Worm (Caenorhabditis elegans) whole organism, L3 larva: ENCODE data around the gene F19B6.3.
"Not testable (repeated sequence)": the region's sequence is repeated elsewhere in the genome, so short reads cannot be mapped to it uniquely, and the experiment has no call there.

ENCODE experiments used
- R02D3.7 ChIP-seq: fragments of 150-350 bp; optimal IDR thresholded peaks from 2 replicates; lab custom pipeline; 2014; ENCODE audit warnings: missing biosample characterization, missing genetic modification characterization
- ZK546.5 ChIP-seq: sonication (generic microtip); optimal IDR thresholded peaks from 2 replicates; lab custom pipeline; 2017; ENCODE audit warnings: missing biosample characterization, missing genetic modification characterization
- aly-2 ChIP-seq: fragments of 150-350 bp; optimal IDR thresholded peaks from 2 replicates; lab custom pipeline; 2014; ENCODE audit warnings: missing biosample characterization, missing genetic modification characterization
- ama-1 ChIP-seq: fragments of 150-350 bp; optimal IDR thresholded peaks from 2 replicates; lab custom pipeline; 2018
- ceh-16 ChIP-seq: sonication (generic microtip); optimal IDR thresholded peaks from 2 replicates; lab custom pipeline; 2017; ENCODE audit warnings: missing biosample characterization, missing genetic modification characterization
- ceh-82 ChIP-seq: fragments of 150-350 bp; optimal IDR thresholded peaks from 2 replicates; lab custom pipeline; 2014; ENCODE audit warnings: missing biosample characterization, missing genetic modification characterization
- ceh-9 ChIP-seq: sonication (generic microtip); optimal IDR thresholded peaks from 2 replicates; lab custom pipeline; 2018; ENCODE audit warnings: missing biosample characterization, missing genetic modification characterization
- daf-12 ChIP-seq: fragments of 150-350 bp; optimal IDR thresholded peaks from 2 replicates; lab custom pipeline; 2014; ENCODE audit warnings: missing biosample characterization, missing genetic modification reagents, missing genetic modification characterization
- egl-5 ChIP-seq: fragments of 150-350 bp; optimal IDR thresholded peaks from 2 replicates; lab custom pipeline; 2017; ENCODE audit warnings: missing biosample characterization, missing genetic modification reagents, missing genetic modification characterization, inconsistent platforms
- elt-1 ChIP-seq: fragments of 150-350 bp; optimal IDR thresholded peaks from 2 replicates; lab custom pipeline; 2014; ENCODE audit warnings: missing biosample characterization, missing genetic modification characterization
- elt-2 ChIP-seq: sonication (generic microtip); optimal IDR thresholded peaks from 2 replicates; lab custom pipeline; 2016; ENCODE audit warnings: missing genetic modification reagents, mild to moderate bottlenecking, missing genetic modification characterization, missing compliant biosample characterization
- elt-3 ChIP-seq, 3 experiments: fragments of 150-350 bp in 1 of 3; sonication (generic microtip) in 2 of 3; optimal IDR thresholded peaks; 2 replicates in 2 of 3; 4 replicates in 1 of 3; lab custom pipeline; 2014 to 2017; ENCODE audit warnings: missing biosample characterization in 3 of 3, missing genetic modification characterization in 3 of 3
- eor-1 ChIP-seq, 2 experiments: fragments of 150-350 bp; optimal IDR thresholded peaks; 2 replicates each; lab custom pipeline; 2014 to 2018; ENCODE audit warnings: missing biosample characterization in 2 of 2, missing genetic modification characterization in 2 of 2
- fkh-10 ChIP-seq: sonication (generic microtip); optimal IDR thresholded peaks from 2 replicates; lab custom pipeline; 2017; ENCODE audit warnings: missing biosample characterization, missing genetic modification reagents, missing genetic modification characterization
- fos-1 ChIP-seq: fragments of 150-350 bp; optimal IDR thresholded peaks from 2 replicates; lab custom pipeline; 2014; ENCODE audit warnings: missing biosample characterization, missing genetic modification characterization
- hmg-11 ChIP-seq: sonication (generic microtip); optimal IDR thresholded peaks from 2 replicates; lab custom pipeline; 2016; ENCODE audit warnings: missing genetic modification characterization, missing compliant biosample characterization
- jun-1 ChIP-seq: fragments of 150-350 bp; optimal IDR thresholded peaks from 2 replicates; lab custom pipeline; 2014; ENCODE audit warnings: missing biosample characterization, missing genetic modification reagents, missing genetic modification characterization
- lin-15B ChIP-seq: fragments of 150-350 bp; optimal IDR thresholded peaks from 2 replicates; lab custom pipeline; 2014; ENCODE audit warnings: missing biosample characterization, missing genetic modification characterization
- lsy-12 ChIP-seq: sonication (generic microtip); optimal IDR thresholded peaks from 2 replicates; lab custom pipeline; 2016; ENCODE audit warnings: mild to moderate bottlenecking, missing genetic modification characterization, missing compliant biosample characterization
- mml-1 ChIP-seq: fragments of 150-350 bp; sonication (generic microtip); optimal IDR thresholded peaks from 3 replicates; lab custom pipeline; 2014; ENCODE audit warnings: missing biosample characterization, missing genetic modification characterization
- nfya-1 ChIP-seq: sonication (generic microtip); optimal IDR thresholded peaks from 2 replicates; lab custom pipeline; 2017; ENCODE audit warnings: missing genetic modification characterization, mild to moderate bottlenecking, missing compliant biosample characterization, antibody characterized with exemption, moderate library complexity; ENCODE audit not compliant: insufficient read depth
- nhr-12 ChIP-seq: fragments of 150-350 bp; optimal IDR thresholded peaks from 2 replicates; lab custom pipeline; 2014; ENCODE audit warnings: missing biosample characterization, missing genetic modification characterization
- nhr-23 ChIP-seq: fragments of 150-350 bp; optimal IDR thresholded peaks from 2 replicates; lab custom pipeline; 2014; ENCODE audit warnings: missing biosample characterization, missing genetic modification reagents, missing genetic modification characterization
- nhr-25 ChIP-seq: sonication (generic microtip); optimal IDR thresholded peaks from 2 replicates; lab custom pipeline; 2017; ENCODE audit warnings: missing biosample characterization, missing genetic modification characterization
- nhr-28 ChIP-seq: fragments of 150-350 bp; optimal IDR thresholded peaks from 2 replicates; lab custom pipeline; 2014; ENCODE audit warnings: missing biosample characterization, missing genetic modification characterization
- nhr-43 ChIP-seq: sonication (generic microtip); optimal IDR thresholded peaks from 2 replicates; lab custom pipeline; 2016; ENCODE audit warnings: mild to moderate bottlenecking, missing genetic modification characterization, missing compliant biosample characterization; ENCODE audit not compliant: poor library complexity, severe bottlenecking
- nhr-77 ChIP-seq: fragments of 150-350 bp; optimal IDR thresholded peaks from 2 replicates; lab custom pipeline; 2014; ENCODE audit warnings: missing biosample characterization, missing genetic modification characterization
- pha-4 ChIP-seq: fragments of 150-350 bp; optimal IDR thresholded peaks from 2 replicates; lab custom pipeline; 2014; ENCODE audit warnings: missing biosample characterization, missing genetic modification reagents, missing genetic modification characterization
- pqm-1 ChIP-seq: fragments of 150-350 bp; optimal IDR thresholded peaks from 2 replicates; lab custom pipeline; 2017; ENCODE audit warnings: missing biosample characterization, missing genetic modification characterization, inconsistent platforms
- sea-2 ChIP-seq: fragments of 150-350 bp; sonication (generic microtip); optimal IDR thresholded peaks from 4 replicates; lab custom pipeline; 2014; ENCODE audit warnings: missing biosample characterization, missing genetic modification reagents, missing genetic modification characterization
- skn-1 ChIP-seq: fragments of 150-350 bp; optimal IDR thresholded peaks from 2 replicates; lab custom pipeline; 2014; ENCODE audit warnings: missing biosample characterization, missing genetic modification characterization
- snpc-4 ChIP-seq: fragments of 150-350 bp; optimal IDR thresholded peaks from 2 replicates; lab custom pipeline; 2014; ENCODE audit warnings: missing biosample characterization, missing genetic modification characterization
- tbx-2 ChIP-seq: sonication (generic microtip); optimal IDR thresholded peaks from 2 replicates; lab custom pipeline; 2016; ENCODE audit warnings: mild to moderate bottlenecking, missing genetic modification characterization, missing compliant biosample characterization
- unc-62 ChIP-seq: fragments of 150-350 bp; sonication (generic microtip); optimal IDR thresholded peaks from 4 replicates; lab custom pipeline; 2014; ENCODE audit warnings: missing biosample characterization, missing genetic modification reagents, missing genetic modification characterization
- ztf-11 ChIP-seq: fragments of 150-350 bp; optimal IDR thresholded peaks from 2 replicates; lab custom pipeline; 2014; ENCODE audit warnings: missing biosample characterization, missing genetic modification characterization

F19B6.3 gene

ce11 chrIV:12326932-12327331 is at the start of gene F19B6.3:
Gene F19B6.3, plus strand, starts transcription at chrIV:12327232.
- TF ChIP-seq skn-1 (tag; lab: Kevin White, UChicago); lin-15B (tag; lab: Kevin White, UChicago); elt-3 (tag; optimal IDR thresholded peaks at IDR 0.05; lab: Kevin White, UChicago): not testable (repeated sequence)
- TF ChIP-seq, all 47 proteins: peak for 0; not testable (repeated sequence) for 47

ce11 chrIV:12278507-12278906 is 48.5 kb upstream of the F19B6.3 start, which contains the start of the genes tag-335 and vkmt-1:
Gene tag-335, minus strand, starts transcription at chrIV:12278594.
Gene vkmt-1, plus strand, starts transcription at chrIV:12278725.
- TF ChIP-seq nfya-1 (tag; lab: Kevin White, UChicago) (peak; percentile 35), pha-4 (tag; lab: Kevin White, UChicago) (no peak), jun-1 (tag; lab: Kevin White, UChicago) (no peak), fkh-10 (GFP tag; lab: Kevin White, UChicago) (no peak), nhr-43 (tag; lab: Kevin White, UChicago) (peak; percentile 28), mml-1 (tag; lab: Kevin White, UChicago) (no peak), tbx-2 (no peak), nhr-12 (tag; lab: Kevin White, UChicago) (no peak), ceh-9 (tag; lab: Kevin White, UChicago) (no peak), nhr-28 (tag; lab: Kevin White, UChicago) (no peak), daf-12 (no peak), egl-5 (tag; lab: Kevin White, UChicago) (no peak), skn-1 (tag; lab: Kevin White, UChicago) (no peak), snpc-4 (no peak), ceh-16 (tag; lab: Kevin White, UChicago) (no peak), nhr-77 (tag; lab: Kevin White, UChicago) (no peak), ama-1 (lab: Kevin White, UChicago) (no peak), ceh-82 (tag; lab: Kevin White, UChicago) (no peak), nhr-23 (tag; lab: Kevin White, UChicago) (peak; percentile 1), sea-2 (no peak), lin-15B (tag; lab: Kevin White, UChicago) (peak; percentile 44)
- TF ChIP-seq, all 47 proteins: peak for 4

ce11 chrIV:12279340-12279739 is 47.7 kb upstream of the F19B6.3 start, which contains the start of gene ltah-1.1:
Gene ltah-1.1, plus strand, starts transcription at chrIV:12279622.
- TF ChIP-seq elt-2 (tag; lab: Kevin White, UChicago) (peak; percentile 54), pha-4 (tag; lab: Kevin White, UChicago) (no peak)

- TF ChIP-seq lin-15B (tag; lab: Kevin White, UChicago) (peak; percentile 33), sea-2 (no peak), hmg-11 (peak; percentile 57), ZK546.5 (tag; lab: Kevin White, UChicago) (no peak), eor-1 (tag; optimal IDR thresholded peaks at IDR 0.05; lab: Kevin White, UChicago) (no peak), elt-2 (tag; lab: Kevin White, UChicago) (peak; percentile 14), pha-4 (tag; lab: Kevin White, UChicago) (peak; percentile 49), elt-1 (no peak), R02D3.7 (tag; lab: Kevin White, UChicago) (no peak), aly-2 (tag; lab: Kevin White, UChicago) (no peak)
Observed at ce11 chrIV:12282157-12282789, 44.8 kb upstream of the F19B6.3 start, which contains the start of the genes C42C1.12 and C42C1.19. Gene C42C1.12, minus strand, starts transcription at chrIV:12282207. Gene C42C1.19, plus strand, starts transcription at chrIV:12282739.

ce11 chrIV:12282873-12283272 is 44.2 kb upstream of the F19B6.3 start, which contains the start of gene hpo-12:
Gene hpo-12, plus strand, starts transcription at chrIV:12283173.
- TF ChIP-seq daf-12 (no peak), lsy-12 (tag; lab: Kevin White, UChicago) (no peak), jun-1 (tag; lab: Kevin White, UChicago) (no peak), unc-62 (GFP tag; lab: Kevin White, UChicago) (no peak), pqm-1 (tag; lab: Kevin White, UChicago) (no peak), nhr-28 (tag; lab: Kevin White, UChicago) (no peak), nhr-25 (no peak), ztf-11 (tag; lab: Kevin White, UChicago) (no peak), fos-1 (tag; lab: Kevin White, UChicago) (no peak)
